Fruit fly (Drosophila melanogaster) whole organism, wandering third instar larva: ENCODE measurements around the gene Shab.

Experiments
- CG32264 ChIP-seq: fragments of 200-800 bp; sonication (Bioruptor generic); optimal IDR thresholded peaks from 2 replicates; lab custom pipeline; 2016; ENCODE audit warnings: missing biosample characterization, missing genetic modification characterization
- CG9705 ChIP-seq: fragments of 200-800 bp; sonication (Bioruptor generic); optimal IDR thresholded peaks from 2 replicates; lab custom pipeline; 2018; ENCODE audit warnings: missing biosample characterization, mild to moderate bottlenecking, missing genetic modification characterization
- CrebA ChIP-seq: fragments of 200-800 bp; sonication (Bioruptor generic); optimal IDR thresholded peaks from 2 replicates; lab custom pipeline; 2016; ENCODE audit warnings: missing biosample characterization, mild to moderate bottlenecking, missing genetic modification characterization, borderline replicate concordance
- Dfd ChIP-seq: fragments of >200 bp; optimal IDR thresholded peaks from 2 replicates; lab custom pipeline; 2017; ENCODE audit warnings: missing biosample characterization, missing genetic modification characterization
- Dif ChIP-seq: fragments of 200-275, 200-300 bp; sonication (Bioruptor generic); optimal IDR thresholded peaks from 2 replicates; lab custom pipeline; 2018; ENCODE audit warnings: missing biosample characterization, missing genetic modification characterization; ENCODE audit not compliant: partially characterized antibody
- HLH106 ChIP-seq: fragments of 200-800 bp; optimal IDR thresholded peaks from 3 replicates; lab custom pipeline; 2019; ENCODE audit warnings: missing biosample characterization, mild to moderate bottlenecking, missing genetic modification characterization, moderate library complexity
- Hnf4 ChIP-seq: fragments of 200-800 bp; sonication (Bioruptor generic); optimal IDR thresholded peaks from 2 replicates; lab custom pipeline; 2016; ENCODE audit warnings: missing biosample characterization, mild to moderate bottlenecking, missing genetic modification characterization
- Hr83 ChIP-seq: fragments of 200-300 bp; sonication (Bioruptor generic); optimal IDR thresholded peaks from 2 replicates; lab custom pipeline; 2016; ENCODE audit warnings: missing biosample characterization, mild to moderate bottlenecking, missing genetic modification characterization, moderate library complexity; ENCODE audit not compliant: poor library complexity, severe bottlenecking
- Jra ChIP-seq: sonication (Bioruptor generic); optimal IDR thresholded peaks from 2 replicates; lab custom pipeline; 2016; ENCODE audit warnings: missing biosample characterization, missing genetic modification characterization
- Mio ChIP-seq: sonication (Bioruptor generic); optimal IDR thresholded peaks from 2 replicates; lab custom pipeline; 2016; ENCODE audit warnings: missing biosample characterization, missing genetic modification characterization
- Myc ChIP-seq: fragments of >200 bp; optimal IDR thresholded peaks from 2 replicates; lab custom pipeline; 2017
- OdsH ChIP-seq: fragments of 200-800 bp; sonication (Bioruptor generic); optimal IDR thresholded peaks from 2 replicates; lab custom pipeline; 2016; ENCODE audit warnings: missing biosample characterization, mild to moderate bottlenecking, missing genetic modification characterization
- Sp1 ChIP-seq: fragments of 200-800 bp; sonication (Bioruptor generic); optimal IDR thresholded peaks from 3 replicates; lab custom pipeline; 2019; ENCODE audit warnings: missing biosample characterization, mild to moderate bottlenecking, missing genetic modification characterization, moderate library complexity
- Vsx2 ChIP-seq: fragments of 200-300, 225-300 bp; sonication (Bioruptor generic); optimal IDR thresholded peaks from 2 replicates; lab custom pipeline; 2018; ENCODE audit warnings: missing biosample characterization, missing genetic modification characterization; ENCODE audit not compliant: partially characterized antibody
- br ChIP-seq: fragments of 200-800 bp; sonication (Bioruptor generic); optimal IDR thresholded peaks from 2 replicates; lab custom pipeline; 2016; ENCODE audit warnings: missing biosample characterization, missing genetic modification characterization
- brk ChIP-seq: fragments of 200-800 bp; sonication (Bioruptor generic); optimal IDR thresholded peaks from 2 replicates; lab custom pipeline; 2016; ENCODE audit warnings: missing biosample characterization, mild to moderate bottlenecking, missing genetic modification characterization
- dl ChIP-seq, 2 experiments: fragments of 175-275, 200-275 bp in 1 of 2; fragments of 200-275 bp in 1 of 2; sonication (Bioruptor generic); optimal IDR thresholded peaks; lab custom pipeline; 2018; ENCODE audit warnings: mild to moderate bottlenecking in 2 of 2, missing biosample characterization in 2 of 2, missing genetic modification characterization in 2 of 2, moderate library complexity in 2 of 2; ENCODE audit not compliant: partially characterized antibody in 2 of 2, insufficient read depth in 1 of 2
- dmrt93B ChIP-seq: fragments of 200-800 bp; sonication (Bioruptor generic); optimal IDR thresholded peaks from 2 replicates; lab custom pipeline; 2018; ENCODE audit warnings: missing biosample characterization, mild to moderate bottlenecking, missing genetic modification characterization
- dsf ChIP-seq: sonication (Bioruptor generic); optimal IDR thresholded peaks from 2 replicates; lab custom pipeline; 2016; ENCODE audit warnings: missing biosample characterization, missing genetic modification characterization, borderline replicate concordance
- foxo ChIP-seq, 2 experiments: fragments of 200-800 bp; sonication (Bioruptor generic); optimal IDR thresholded peaks; 2 replicates in 1 of 2; 3 replicates in 1 of 2; lab custom pipeline; 2016 to 2017; ENCODE audit warnings: missing biosample characterization in 2 of 2, missing genetic modification characterization in 2 of 2
- h ChIP-seq: fragments of 200-800 bp; sonication (Bioruptor generic); optimal IDR thresholded peaks from 3 replicates; lab custom pipeline; 2016; ENCODE audit warnings: missing biosample characterization, mild to moderate bottlenecking, missing genetic modification characterization
- jim ChIP-seq: fragments of 175-275, 200-325 bp; sonication (Bioruptor generic); optimal IDR thresholded peaks from 2 replicates; lab custom pipeline; 2016; ENCODE audit warnings: missing biosample characterization, mild to moderate bottlenecking, missing genetic modification characterization
- lola ChIP-seq: fragments of >200 bp; optimal IDR thresholded peaks from 2 replicates; lab custom pipeline; 2017; ENCODE audit warnings: missing biosample characterization, missing genetic modification characterization
- pan ChIP-seq: fragments of >200 bp; optimal IDR thresholded peaks from 2 replicates; lab custom pipeline; 2017
- psq ChIP-seq: fragments of 200-800 bp; sonication (Bioruptor generic); optimal IDR thresholded peaks from 3 replicates; lab custom pipeline; 2017; ENCODE audit warnings: missing biosample characterization, mild to moderate bottlenecking, missing genetic modification characterization, moderate library complexity
- rgr ChIP-seq: fragments of 200-800 bp; sonication (Bioruptor generic); optimal IDR thresholded peaks from 3 replicates; lab custom pipeline; 2016; ENCODE audit warnings: missing biosample characterization, mild to moderate bottlenecking, missing genetic modification characterization
- sage ChIP-seq: fragments of 200-800 bp; sonication (Bioruptor generic); optimal IDR thresholded peaks from 2 replicates; lab custom pipeline; 2016; ENCODE audit warnings: missing biosample characterization, mild to moderate bottlenecking, missing genetic modification characterization
- usp ChIP-seq: fragments of >200 bp; optimal IDR thresholded peaks from 2 replicates; lab custom pipeline; 2017; ENCODE audit warnings: missing biosample characterization, missing genetic modification characterization
- woc ChIP-seq: sonication (Bioruptor generic); optimal IDR thresholded peaks from 2 replicates; lab custom pipeline; 2016; ENCODE audit warnings: missing biosample characterization, mild to moderate bottlenecking, missing genetic modification characterization

Gene Shab

DNA sequence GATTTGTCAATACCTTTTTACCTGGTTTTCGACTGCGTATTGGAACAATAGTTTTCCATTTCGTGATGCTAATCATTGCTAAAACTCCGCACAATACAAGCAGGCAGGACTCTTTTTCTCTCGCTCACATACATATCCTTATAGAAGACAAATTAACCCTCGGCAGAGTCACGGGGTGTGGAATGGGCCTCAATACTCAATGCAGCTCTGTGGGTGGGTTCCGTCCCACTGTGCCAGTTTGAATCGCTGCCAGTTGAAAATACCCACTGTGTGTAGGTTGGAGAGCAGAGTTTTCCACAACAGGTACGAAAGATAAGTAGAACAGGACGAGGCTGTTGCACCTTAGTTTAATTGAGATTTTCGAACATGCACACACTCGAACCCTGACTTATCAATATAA, 12.5 kb upstream of the Shab start:
- TF ChIP-seq Dif (GFP tag; lab: Kevin White, UChicago) (no peak), woc (GFP tag; lab: Kevin White, UChicago) (no peak), usp (GFP tag; lab: Kevin White, UChicago) (no peak), Sp1 (GFP tag; lab: Kevin White, UChicago) (no peak), brk (GFP tag; lab: Kevin White, UChicago) (no peak)

DNA sequence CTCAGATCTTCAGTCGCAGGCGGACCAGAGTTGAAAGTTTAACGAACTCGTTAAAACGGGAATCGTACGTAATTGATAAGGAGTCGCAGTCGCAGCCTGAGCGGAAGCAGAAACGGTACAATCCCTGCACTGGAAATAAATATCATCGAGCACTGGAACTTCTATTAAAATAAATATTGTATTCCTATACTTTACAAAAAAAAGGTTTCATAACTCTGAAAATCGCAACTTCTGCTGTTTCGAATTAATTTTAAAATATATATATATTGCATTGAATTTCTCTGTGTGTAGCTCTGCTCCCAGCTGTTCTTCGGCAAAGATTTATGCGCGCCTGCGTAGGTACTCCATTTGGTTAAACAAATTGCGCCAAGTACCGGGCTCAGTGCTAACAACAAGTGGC, 10.4 kb upstream of the Shab start:
- TF ChIP-seq Dfd (GFP tag; lab: Kevin White, UChicago) (no peak), brk (GFP tag; lab: Kevin White, UChicago) (no peak), dmrt93B (no peak), OdsH (GFP tag; lab: Kevin White, UChicago) (no peak), sage (GFP tag; lab: Kevin White, UChicago) (no peak), foxo (GFP tag; optimal IDR thresholded peaks at IDR 0.05; lab: Kevin White, UChicago) (peak in 1 of 2 experiments; percentile 19), Hnf4 (GFP tag; lab: Kevin White, UChicago) (no peak), usp (GFP tag; lab: Kevin White, UChicago) (no peak), h (peak; percentile 45), Mio (no peak), HLH106 (tag; lab: Kevin White, UChicago) (peak; percentile 22)

DNA sequence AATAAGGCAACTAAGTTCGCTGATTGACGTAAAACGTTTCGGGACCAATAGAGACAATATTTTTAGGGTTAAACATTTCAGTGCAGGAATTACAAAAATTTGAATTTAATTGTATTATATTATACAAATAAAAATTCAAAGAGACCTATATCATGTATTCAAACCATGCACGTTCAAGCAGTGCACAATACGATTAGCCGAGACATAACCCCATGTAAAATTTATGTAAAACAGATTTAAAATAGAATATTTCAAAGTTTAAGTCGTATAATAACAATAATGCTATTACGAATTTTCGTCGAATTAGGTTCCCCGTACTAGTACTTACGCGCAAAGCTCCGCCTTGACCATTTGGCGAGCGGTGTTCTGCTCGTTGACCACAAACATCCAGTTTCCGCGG, 9.2 kb upstream of the Shab start:
- TF ChIP-seq rgr (GFP tag; lab: Kevin White, UChicago) = no peak
- TF ChIP-seq Dif (GFP tag; lab: Kevin White, UChicago) = no peak
- TF ChIP-seq Sp1 (GFP tag; lab: Kevin White, UChicago) = no peak
- TF ChIP-seq Jra (GFP tag; lab: Kevin White, UChicago) = no peak
- no peak for TF ChIP-seq CG9705
- no peak for TF ChIP-seq CG32264 (GFP tag; lab: Kevin White, UChicago)
- no peak for TF ChIP-seq pan (lab: Kevin White, UChicago)
- no peak for TF ChIP-seq br (GFP tag; lab: Kevin White, UChicago)
- no peak for TF ChIP-seq brk (GFP tag; lab: Kevin White, UChicago)
- TF ChIP-seq lola (GFP tag; lab: Kevin White, UChicago) = no peak
- no peak for TF ChIP-seq CrebA (GFP tag; lab: Kevin White, UChicago)
- TF ChIP-seq Myc (lab: Kevin White, UChicago) = no peak
- TF ChIP-seq Mio = no peak

- no peak for TF ChIP-seq Sp1 (GFP tag; lab: Kevin White, UChicago)
- TF ChIP-seq dl (GFP tag; optimal IDR thresholded peaks at IDR 0.05; lab: Kevin White, UChicago; ENCODE audit: insufficient read depth in 1 of 2, partially characterized antibody in 2 of 2) = no peak
- no peak for TF ChIP-seq h
- no peak for TF ChIP-seq Myc (lab: Kevin White, UChicago)
- TF ChIP-seq pan (lab: Kevin White, UChicago) = no peak
- TF ChIP-seq woc (GFP tag; lab: Kevin White, UChicago) = no peak
- TF ChIP-seq Hr83 (GFP tag; lab: Kevin White, UChicago) = no peak
- TF ChIP-seq dsf = no peak
- TF ChIP-seq Mio = no peak
These were observed 7.4 kb upstream of the Shab start for dm6 chr3L:2887399-2887798.

- TF ChIP-seq sage (GFP tag; lab: Kevin White, UChicago) (no peak), Sp1 (GFP tag; lab: Kevin White, UChicago) (no peak), OdsH (GFP tag; lab: Kevin White, UChicago) (no peak), usp (GFP tag; lab: Kevin White, UChicago) (no peak), psq (GFP tag; lab: Kevin White, UChicago) (no peak), woc (GFP tag; lab: Kevin White, UChicago) (no peak), Jra (GFP tag; lab: Kevin White, UChicago) (no peak), brk (GFP tag; lab: Kevin White, UChicago) (no peak), jim (no peak), lola (GFP tag; lab: Kevin White, UChicago) (no peak), HLH106 (tag; lab: Kevin White, UChicago) (no peak), Vsx2 (GFP tag; lab: Kevin White, UChicago) (no peak), dl (GFP tag; optimal IDR thresholded peaks at IDR 0.05; lab: Kevin White, UChicago; ENCODE audit: insufficient read depth in 1 of 2, partially characterized antibody in 2 of 2) (no peak)
These were observed 6.7 kb upstream of the Shab start for dm6 chr3L:2888150-2888549.
